Fruit fly (Drosophila melanogaster) whole organism, adult: Measurements from ENCODE around the gene PDZ-GEF.

Experiments used
- CG33017 ChIP-seq: fragments of 200-800 bp; sonication (Bioruptor generic); optimal IDR thresholded peaks from 2 replicates; lab custom pipeline; 2018; ENCODE audit warnings: missing biosample characterization, mild to moderate bottlenecking, missing genetic modification characterization, moderate library complexity
- CG7101 ChIP-seq: fragments of 200-800 bp; sonication (Bioruptor generic); optimal IDR thresholded peaks from 2 replicates; lab custom pipeline; 2018; ENCODE audit warnings: missing biosample characterization, mild to moderate bottlenecking, missing genetic modification characterization, moderate library complexity
- Mnt ChIP-seq: fragments of 200-800 bp; sonication (Bioruptor generic); optimal IDR thresholded peaks from 2 replicates; lab custom pipeline; 2016; ENCODE audit warnings: missing biosample characterization, mild to moderate bottlenecking, missing genetic modification characterization
- bab1 ChIP-seq: fragments of 200-800 bp; sonication (Bioruptor generic); optimal IDR thresholded peaks from 3 replicates; lab custom pipeline; 2019; ENCODE audit warnings: missing biosample characterization, mild to moderate bottlenecking, missing genetic modification characterization, moderate library complexity
- ovo ChIP-seq: fragments of 200-800 bp; sonication (Bioruptor generic); optimal IDR thresholded peaks from 2 replicates; lab custom pipeline; 2016; ENCODE audit warnings: missing biosample characterization, missing genetic modification characterization
- pad ChIP-seq: fragments of 200-800 bp; sonication (Bioruptor generic); optimal IDR thresholded peaks from 3 replicates; lab custom pipeline; 2017; ENCODE audit warnings: missing biosample characterization, missing genetic modification characterization, mild to moderate bottlenecking, moderate library complexity, missing genetic modification reagents
- toe ChIP-seq: fragments of 200-800 bp; sonication (Bioruptor generic); optimal IDR thresholded peaks from 2 replicates; lab custom pipeline; 2016; ENCODE audit warnings: missing biosample characterization, missing genetic modification characterization

dm6 chr2L:6337843-6338366 is 14.3 kb downstream of the PDZ-GEF start:
- no peak for TF ChIP-seq ovo (GFP tag; lab: Kevin White, UChicago)
- no peak for TF ChIP-seq pad
- no peak for TF ChIP-seq bab1
- TF ChIP-seq toe (GFP tag; lab: Kevin White, UChicago) = no peak
- TF ChIP-seq CG33017 (tag; lab: Kevin White, UChicago) = no peak
- no peak for TF ChIP-seq Mnt (GFP tag; lab: Kevin White, UChicago)
- TF ChIP-seq CG7101 (tag; lab: Kevin White, UChicago) = no peak
